Worm (Caenorhabditis elegans): Measurements from ENCODE around the gene srb-18.

ce11 chrV:7465509-7465908, 49.5 kb upstream of the srb-18 start, which contains the start of gene F25E5.1:
- no peak for TF ChIP-seq him-1 (tag; optimal IDR thresholded peaks at IDR 0.05)
- no peak for TF ChIP-seq dao-5 (tag; optimal IDR thresholded peaks at IDR 0.05)
- no peak for TF ChIP-seq W03F9.2 (tag; optimal IDR thresholded peaks at IDR 0.05)
